Fruit fly (Drosophila melanogaster) S2 (cell line): Measurements from ENCODE around the gene Usp47.
A peak's percentile ranks its signal among the peaks of the same experiment; 100 is the strongest.

Experiments used
- CG8478 ChIP-seq: fragments of >200 bp; optimal IDR thresholded peaks from 2 replicates; lab custom pipeline; 2018
- CTCF ChIP-seq, 2 experiments: fragments of >200 bp; optimal IDR thresholded peaks; 2 replicates each; lab custom pipeline; 2018

Usp47 gene

dm6 chr3L:5770817-5771425 is 18.1 kb downstream of the Usp47 start:
- TF ChIP-seq CTCF (optimal IDR thresholded peaks at IDR 0.05; lab: Kevin White, UChicago) (peak; percentile 38 to 61), CG8478 (lab: Kevin White, UChicago) (no peak)

dm6 chr3L:5774782-5775181 is 22.0 kb downstream of the Usp47 start:
- TF ChIP-seq CG8478 (lab: Kevin White, UChicago) = no peak
- no peak for TF ChIP-seq CTCF (optimal IDR thresholded peaks at IDR 0.05; lab: Kevin White, UChicago)

- no peak for TF ChIP-seq CTCF (optimal IDR thresholded peaks at IDR 0.05; lab: Kevin White, UChicago)
- no peak for TF ChIP-seq CG8478 (lab: Kevin White, UChicago)
Measured at dm6 chr3L:5777114-5777513, 24.3 kb downstream of the Usp47 start, which contains the start of gene vito. vito (minus strand) TSS chr3L:5777333.

- TF ChIP-seq CG8478 (lab: Kevin White, UChicago) (no peak), CTCF (optimal IDR thresholded peaks at IDR 0.05; lab: Kevin White, UChicago) (no peak)
Measured at dm6 chr3L:5779476-5780401, 27.0 kb downstream of the Usp47 start, which contains the start of the genes Myt1, PGRP-LD and Pmi. Myt1 (minus strand) TSS chr3L:5779591. PGRP-LD (plus strand) TSS chr3L:5780051. Pmi (plus strand) TSS chr3L:5780051.

dm6 chr3L:5785237-5786062 is 32.7 kb downstream of the Usp47 start:
- TF ChIP-seq CTCF (optimal IDR thresholded peaks at IDR 0.05; lab: Kevin White, UChicago) = no peak
- TF ChIP-seq CG8478 (lab: Kevin White, UChicago) = no peak

- TF ChIP-seq CTCF (optimal IDR thresholded peaks at IDR 0.05; lab: Kevin White, UChicago) = no peak
Measured at dm6 chr3L:5786604-5787003, 33.8 kb downstream of the Usp47 start, which contains the start of gene Cralbp. Cralbp (minus strand) TSS chr3L:5786718.

dm6 chr3L:5787476-5787875 is 34.7 kb downstream of the Usp47 start:
- no peak for TF ChIP-seq CG8478 (lab: Kevin White, UChicago)
- TF ChIP-seq CTCF (optimal IDR thresholded peaks at IDR 0.05; lab: Kevin White, UChicago) = no peak

dm6 chr3L:5788823-5789222 is 36.0 kb downstream of the Usp47 start:
- TF ChIP-seq CG8478 (lab: Kevin White, UChicago) (no peak), CTCF (optimal IDR thresholded peaks at IDR 0.05; lab: Kevin White, UChicago) (no peak)

- no peak for TF ChIP-seq CTCF (optimal IDR thresholded peaks at IDR 0.05; lab: Kevin White, UChicago)
- TF ChIP-seq CG8478 (lab: Kevin White, UChicago) = no peak
Measured at dm6 chr3L:5789663-5790062, 36.9 kb downstream of the Usp47 start.

- TF ChIP-seq CTCF (optimal IDR thresholded peaks at IDR 0.05; lab: Kevin White, UChicago) (peak in 1 of 2 experiments; percentile 16), CG8478 (lab: Kevin White, UChicago) (no peak)
Measured at dm6 chr3L:5793967-5794366, 41.2 kb downstream of the Usp47 start, which contains the start of gene Bre1. Bre1 (minus strand) TSS chr3L:5794192.

- TF ChIP-seq CTCF (optimal IDR thresholded peaks at IDR 0.05; lab: Kevin White, UChicago) (no peak), CG8478 (lab: Kevin White, UChicago) (no peak)
Measured at dm6 chr3L:5796493-5796998, 43.8 kb downstream of the Usp47 start, which contains the start of gene Tektin-C. Tektin-C (minus strand) TSS chr3L:5796543.

dm6 chr3L:5797274-5797673 is 44.5 kb downstream of the Usp47 start:
- TF ChIP-seq CG8478 (lab: Kevin White, UChicago) (no peak), CTCF (optimal IDR thresholded peaks at IDR 0.05; lab: Kevin White, UChicago) (no peak)

dm6 chr3L:5802063-5802531 is 49.3 kb downstream of the Usp47 start:
- TF ChIP-seq CG8478 (lab: Kevin White, UChicago) (no peak), CTCF (optimal IDR thresholded peaks at IDR 0.05; lab: Kevin White, UChicago) (no peak)

- TF ChIP-seq CTCF (optimal IDR thresholded peaks at IDR 0.05; lab: Kevin White, UChicago) = no peak
- no peak for TF ChIP-seq CG8478 (lab: Kevin White, UChicago)
Measured at dm6 chr3L:5802733-5803132, 50.0 kb downstream of the Usp47 start, which contains the start of gene CG42272. CG42272 (plus strand) TSS chr3L:5803033.
